Fruit fly (Drosophila melanogaster) whole organism, embryonic: ENCODE results near the gene CG8173.

Source experiments
- Ada2b ChIP-seq: fragments of 200-800 bp; sonication (Bioruptor generic); IDR thresholded peaks from 2 replicates; pipeline ENCODE4 v1.3.6; 2022; ENCODE audit warnings: missing biosample characterization, missing genetic modification characterization
- Bteb2 ChIP-seq: fragments of 200-800 bp; sonication (Bioruptor generic); optimal IDR thresholded peaks from 2 replicates; lab custom pipeline; 2016; ENCODE audit warnings: missing biosample characterization, missing genetic modification characterization
- CG10274 ChIP-seq: fragments of 200-800 bp; sonication (Bioruptor generic); optimal IDR thresholded peaks from 3 replicates; lab custom pipeline; 2017; ENCODE audit warnings: missing biosample characterization, mild to moderate bottlenecking, missing genetic modification characterization
- CG12155 ChIP-seq: fragments of 200-800 bp; sonication (Bioruptor generic); optimal IDR thresholded peaks from 3 replicates; lab custom pipeline; 2016; ENCODE audit warnings: missing biosample characterization, missing genetic modification characterization
- CG13894 ChIP-seq: fragments of 200-800 bp; sonication (Bioruptor generic); optimal IDR thresholded peaks from 3 replicates; lab custom pipeline; 2018; ENCODE audit warnings: missing biosample characterization, mild to moderate bottlenecking, missing genetic modification characterization, moderate library complexity
- CG2712 ChIP-seq: fragments of 200-800 bp; optimal IDR thresholded peaks from 3 replicates; lab custom pipeline; 2019; ENCODE audit warnings: missing biosample characterization, mild to moderate bottlenecking, missing genetic modification characterization, moderate library complexity
- CG3163 ChIP-seq: fragments of 200-800 bp; sonication (Bioruptor generic); optimal IDR thresholded peaks from 3 replicates; lab custom pipeline; 2016; ENCODE audit warnings: missing biosample characterization, missing genetic modification characterization
- CG33557 ChIP-seq: fragments of 200-800 bp; sonication (Bioruptor generic); optimal IDR thresholded peaks from 2 replicates; lab custom pipeline; 2019; ENCODE audit warnings: missing biosample characterization, mild to moderate bottlenecking, missing genetic modification characterization, moderate library complexity
- CG4282 ChIP-seq: fragments of 200-800 bp; sonication (Bioruptor generic); optimal IDR thresholded peaks from 2 replicates; lab custom pipeline; 2016; ENCODE audit warnings: missing biosample characterization, missing genetic modification characterization
- CG4707 ChIP-seq: fragments of 200-800 bp; sonication (Bioruptor generic); optimal IDR thresholded peaks from 2 replicates; lab custom pipeline; 2018; ENCODE audit warnings: missing biosample characterization, mild to moderate bottlenecking, missing genetic modification characterization, moderate library complexity
- CG5245 ChIP-seq: fragments of 200-800 bp; sonication (Bioruptor generic); optimal IDR thresholded peaks from 3 replicates; lab custom pipeline; 2016; ENCODE audit warnings: missing biosample characterization, missing genetic modification characterization
- CG6254 ChIP-seq: fragments of 200-800 bp; sonication (Bioruptor generic); optimal IDR thresholded peaks from 3 replicates; lab custom pipeline; 2017; ENCODE audit warnings: mild to moderate bottlenecking, missing biosample characterization, missing genetic modification reagents, missing genetic modification characterization
- CG7556 ChIP-seq: fragments of 200-800 bp; sonication (Bioruptor generic); optimal IDR thresholded peaks from 2 replicates; lab custom pipeline; 2017; ENCODE audit warnings: missing biosample characterization, mild to moderate bottlenecking, missing genetic modification characterization
- CG7839 ChIP-seq: fragments of 200-800 bp; sonication (Bioruptor generic); optimal IDR thresholded peaks from 3 replicates; lab custom pipeline; 2018; ENCODE audit warnings: missing biosample characterization, mild to moderate bottlenecking, missing genetic modification characterization, moderate library complexity
- CG9727 ChIP-seq: fragments of 200-800 bp; sonication (Bioruptor generic); optimal IDR thresholded peaks from 3 replicates; lab custom pipeline; 2017; ENCODE audit warnings: missing biosample characterization, mild to moderate bottlenecking, missing genetic modification characterization
- D ChIP-seq, 2 experiments: fragments of 200-800 bp in 1 of 2; fragments of >200 bp in 1 of 2; sonication (Bioruptor generic) in 1 of 2; optimal IDR thresholded peaks; 2 replicates in 1 of 2; 3 replicates in 1 of 2; lab custom pipeline; 2017; ENCODE audit warnings: mild to moderate bottlenecking in 1 of 2, missing biosample characterization in 1 of 2, missing genetic modification characterization in 1 of 2, missing genetic modification reagents in 1 of 2
- Dbx ChIP-seq: fragments of 200-800 bp; sonication (Bioruptor generic); IDR thresholded peaks from 3 replicates; pipeline ENCODE4 v1.3.6; 2022; ENCODE audit warnings: missing biosample characterization, missing genetic modification characterization
- Dek ChIP-seq: fragments of 200-800 bp; sonication (Bioruptor generic); optimal IDR thresholded peaks from 3 replicates; lab custom pipeline; 2019; ENCODE audit warnings: missing biosample characterization, mild to moderate bottlenecking, missing genetic modification characterization, moderate library complexity
- H2.0 ChIP-seq: fragments of 200-800 bp; sonication (Bioruptor generic); IDR thresholded peaks from 2 replicates; pipeline ENCODE4 v1.3.6; 2022; ENCODE audit warnings: missing biosample characterization, missing genetic modification characterization
- HHEX ChIP-seq: fragments of 200-800 bp; sonication (Bioruptor generic); optimal IDR thresholded peaks from 3 replicates; lab custom pipeline; 2017; ENCODE audit warnings: missing biosample characterization, mild to moderate bottlenecking, missing genetic modification characterization, missing genetic modification reagents
- Hr51 ChIP-seq, 2 experiments: fragments of 200-800 bp; sonication (Bioruptor generic); optimal IDR thresholded peaks; 2 replicates in 1 of 2; 3 replicates in 1 of 2; lab custom pipeline; 2016 to 2018; ENCODE audit warnings: missing biosample characterization in 2 of 2, missing genetic modification characterization in 2 of 2, mild to moderate bottlenecking in 1 of 2, moderate library complexity in 1 of 2
- Lhr ChIP-seq: fragments of 200-800 bp; sonication (Bioruptor generic); optimal IDR thresholded peaks from 3 replicates; lab custom pipeline; 2017; ENCODE audit warnings: mild to moderate bottlenecking, missing biosample characterization, missing genetic modification reagents, missing genetic modification characterization
- Med ChIP-seq: fragments of 200-800 bp; sonication (Bioruptor generic); peaks from one replicate; lab custom pipeline; 2016; ENCODE audit warnings: missing biosample characterization, missing genetic modification characterization, mild to moderate bottlenecking, inconsistent platforms, moderate library complexity
- Optix ChIP-seq: fragments of 200-800 bp; sonication (Bioruptor generic); IDR thresholded peaks from 3 replicates; pipeline ENCODE4 v1.3.6; 2022; ENCODE audit warnings: missing biosample characterization, missing genetic modification characterization
- Side ChIP-seq: fragments of 200-800 bp; sonication (Bioruptor generic); optimal IDR thresholded peaks from 2 replicates; lab custom pipeline; 2016; ENCODE audit warnings: missing biosample characterization, missing genetic modification characterization
- Sox100B ChIP-seq: fragments of 200-800 bp; sonication (Bioruptor generic); optimal IDR thresholded peaks from 3 replicates; lab custom pipeline; 2018; ENCODE audit warnings: missing biosample characterization, mild to moderate bottlenecking, missing genetic modification characterization
- Sry-β ChIP-seq: fragments of 200-800 bp; sonication (Bioruptor generic); optimal IDR thresholded peaks from 2 replicates; lab custom pipeline; 2018; ENCODE audit warnings: missing biosample characterization, mild to moderate bottlenecking, missing genetic modification characterization, moderate library complexity
- Sry-δ ChIP-seq: fragments of 200-800 bp; sonication (Bioruptor generic); optimal IDR thresholded peaks from 2 replicates; lab custom pipeline; 2016; ENCODE audit warnings: missing biosample characterization, missing genetic modification characterization
- Tbp ChIP-seq: fragments of >200 bp; optimal IDR thresholded peaks from 2 replicates; lab custom pipeline; 2018; ENCODE audit warnings: missing biosample characterization, missing genetic modification characterization
- al ChIP-seq: fragments of 200-800 bp; sonication (Bioruptor generic); IDR thresholded peaks from 2 replicates; pipeline ENCODE4 v1.3.6; 2022; ENCODE audit warnings: missing biosample characterization, missing genetic modification characterization
- ara ChIP-seq: fragments of 200-800 bp; sonication (Bioruptor generic); IDR thresholded peaks from 2 replicates; pipeline ENCODE4 v1.3.6; 2022; ENCODE audit warnings: missing biosample characterization, missing genetic modification characterization
- az2 ChIP-seq: fragments of 200-800 bp; sonication (Bioruptor generic); optimal IDR thresholded peaks from 3 replicates; lab custom pipeline; 2016; ENCODE audit warnings: missing biosample characterization, missing genetic modification characterization
- bigmax ChIP-seq: fragments of 200-800 bp; sonication (Bioruptor generic); optimal IDR thresholded peaks from 2 replicates; lab custom pipeline; 2018; ENCODE audit warnings: missing biosample characterization, mild to moderate bottlenecking, missing genetic modification characterization
- btn ChIP-seq: fragments of 200-800 bp; sonication (Bioruptor generic); optimal IDR thresholded peaks from 2 replicates; lab custom pipeline; 2016; ENCODE audit warnings: missing biosample characterization, missing genetic modification characterization
- dmrt99B ChIP-seq: fragments of 200-800 bp; sonication (Bioruptor generic); optimal IDR thresholded peaks from 2 replicates; lab custom pipeline; 2018; ENCODE audit warnings: missing biosample characterization, mild to moderate bottlenecking, missing genetic modification characterization, moderate library complexity
- dpn ChIP-seq, 2 experiments: fragments of 200-800 bp; sonication (Bioruptor generic); optimal IDR thresholded peaks; 3 replicates each; lab custom pipeline; 2016; ENCODE audit warnings: missing biosample characterization in 2 of 2, missing genetic modification characterization in 2 of 2
- exex ChIP-seq: fragments of 200-800 bp; sonication (Bioruptor generic); optimal IDR thresholded peaks from 4 replicates; lab custom pipeline; 2018; ENCODE audit warnings: missing biosample characterization, mild to moderate bottlenecking, missing genetic modification characterization, moderate library complexity
- eyg ChIP-seq: fragments of 200-800 bp; sonication (Bioruptor generic); optimal IDR thresholded peaks from 3 replicates; lab custom pipeline; 2016; ENCODE audit warnings: missing biosample characterization, missing genetic modification characterization
- fd102C ChIP-seq: fragments of 200-800 bp; sonication (Bioruptor generic); optimal IDR thresholded peaks from 2 replicates; lab custom pipeline; 2018; ENCODE audit warnings: missing biosample characterization, mild to moderate bottlenecking, missing genetic modification characterization, moderate library complexity
- gfzf ChIP-seq: fragments of 200-800 bp; sonication (Bioruptor generic); optimal IDR thresholded peaks from 2 replicates; lab custom pipeline; 2016; ENCODE audit warnings: missing biosample characterization, mild to moderate bottlenecking, missing genetic modification characterization, moderate library complexity
- grn ChIP-seq: fragments of 200-800 bp; sonication (Bioruptor generic); optimal IDR thresholded peaks from 3 replicates; lab custom pipeline; 2017; ENCODE audit warnings: missing biosample characterization, missing genetic modification characterization
- hth ChIP-seq: fragments of >200 bp; optimal IDR thresholded peaks from 2 replicates; lab custom pipeline; 2017; ENCODE audit warnings: inconsistent platforms
- insv ChIP-seq, 2 experiments: fragments of 200-800 bp; sonication (Bioruptor generic); optimal IDR thresholded peaks; 3 replicates each; lab custom pipeline; 2016 to 2018; ENCODE audit warnings: missing biosample characterization in 2 of 2, missing genetic modification characterization in 2 of 2
- jumu ChIP-seq: fragments of 200-800 bp; sonication (Bioruptor generic); optimal IDR thresholded peaks from 3 replicates; lab custom pipeline; 2016; ENCODE audit warnings: missing biosample characterization, missing genetic modification characterization
- lilli ChIP-seq: fragments of 200-800 bp; sonication (Bioruptor generic); optimal IDR thresholded peaks from 3 replicates; lab custom pipeline; 2016; ENCODE audit warnings: missing biosample characterization, missing genetic modification characterization
- org-1 ChIP-seq: fragments of 200-800 bp; sonication (Bioruptor generic); optimal IDR thresholded peaks from 2 replicates; lab custom pipeline; 2017; ENCODE audit warnings: missing biosample characterization, missing genetic modification characterization
- rib ChIP-seq: fragments of 200-800 bp; sonication (Bioruptor generic); IDR thresholded peaks from 2 replicates; pipeline ENCODE4 v1.3.6; 2022; ENCODE audit warnings: missing biosample characterization, missing genetic modification characterization
- slbo ChIP-seq: fragments of 200-800 bp; sonication (Bioruptor generic); IDR thresholded peaks from 2 replicates; pipeline ENCODE4 v1.3.6; 2022; ENCODE audit warnings: missing biosample characterization, missing genetic modification characterization
- sob ChIP-seq: fragments of 200-800 bp; sonication (Bioruptor generic); IDR thresholded peaks from 2 replicates; pipeline ENCODE4 v1.3.6; 2022; ENCODE audit warnings: missing biosample characterization, missing genetic modification characterization
- vfl ChIP-seq: fragments of 200-800 bp; sonication (Bioruptor generic); optimal IDR thresholded peaks from 2 replicates; lab custom pipeline; 2016; ENCODE audit warnings: missing biosample characterization, missing genetic modification characterization
- wdn ChIP-seq: fragments of 200-800 bp; sonication (Bioruptor generic); IDR thresholded peaks from 2 replicates; pipeline ENCODE4 v1.3.6; 2022; ENCODE audit warnings: missing biosample characterization, missing genetic modification characterization
- zf30C ChIP-seq: fragments of 200-800 bp; sonication (Bioruptor generic); optimal IDR thresholded peaks from 3 replicates; lab custom pipeline; 2018; ENCODE audit warnings: missing biosample characterization, mild to moderate bottlenecking, missing genetic modification characterization

The CG8173 gene

dm6 chrX:17712466-17712865, 3.0 kb upstream of the CG8173 start (continued):
- TF ChIP-seq az2 (GFP tag; lab: Kevin White, UChicago) (peak; percentile 28), Sry-β (no peak), dmrt99B (tag; lab: Kevin White, UChicago) (peak; percentile 17), CG6254 (GFP tag; lab: Kevin White, UChicago) (peak; percentile 12), D (optimal IDR thresholded peaks at IDR 0.05; lab: Kevin White, UChicago) (no peak), D (GFP tag; optimal IDR thresholded peaks at IDR 0.05; lab: Kevin White, UChicago) (peak; percentile 2), CG4282 (GFP tag; lab: Kevin White, UChicago) (no peak), vfl (GFP tag; lab: Kevin White, UChicago) (no peak), CG4707 (GFP tag; lab: Kevin White, UChicago) (no peak), CG7839 (tag; lab: Kevin White, UChicago) (peak; percentile 5), Bteb2 (no peak), eyg (no peak), Side (no peak), CG33557 (GFP tag; lab: Kevin White, UChicago) (no peak), CG13894 (tag; lab: Kevin White, UChicago) (no peak), CG9727 (GFP tag; lab: Kevin White, UChicago) (peak; percentile 60), al (no peak), Dek (tag; lab: Kevin White, UChicago) (no peak), btn (GFP tag; lab: Kevin White, UChicago) (no peak), org-1 (GFP tag; lab: Kevin White, UChicago) (peak; percentile 11), CG10274 (GFP tag; lab: Kevin White, UChicago) (no peak), bigmax (no peak), gfzf (GFP tag; lab: Kevin White, UChicago) (no peak), lilli (no peak), zf30C (GFP tag; lab: Kevin White, UChicago) (no peak), exex (tag; lab: Kevin White, UChicago) (no peak), Optix (GFP tag; lab: Robert Waterston, UW) (no peak), Lhr (no peak), Sox100B (GFP tag; lab: Kevin White, UChicago) (peak; percentile 50), Ada2b (no peak), Med (no peak), CG7556 (GFP tag; lab: Kevin White, UChicago) (peak; percentile 61), rib (GFP tag; lab: Robert Waterston, UW) (no peak), Sry-δ (no peak), Hr51 (GFP tag; optimal IDR thresholded peaks at IDR 0.05; lab: Kevin White, UChicago) (peak in 1 of 2 experiments; percentile 48), Tbp (GFP tag; lab: Kevin White, UChicago) (no peak), sob (GFP tag; lab: Robert Waterston, UW) (no peak), fd102C (GFP tag; lab: Kevin White, UChicago) (no peak), insv (GFP tag; optimal IDR thresholded peaks at IDR 0.05; lab: Kevin White, UChicago) (no peak), CG2712 (tag; lab: Kevin White, UChicago) (peak; percentile 15), CG3163 (GFP tag; lab: Kevin White, UChicago) (no peak), CG5245 (no peak), CG12155 (GFP tag; lab: Kevin White, UChicago) (no peak), dpn (GFP tag; optimal IDR thresholded peaks at IDR 0.05; lab: Kevin White, UChicago) (no peak), H2.0 (no peak), ara (GFP tag; lab: Robert Waterston, UW) (no peak), hth (no peak), Dbx (GFP tag; lab: Robert Waterston, UW) (no peak), wdn (no peak), jumu (no peak), HHEX (no peak), grn (GFP tag; lab: Kevin White, UChicago) (no peak), slbo (GFP tag; lab: Robert Waterston, UW) (0 out of 2 replicates have a peak, but pooled peaks have one; percentile 8)
